Fruit fly (Drosophila melanogaster): Measurements from ENCODE around the gene snRNP-U1-C.

The snRNP-U1-C gene

DNA sequence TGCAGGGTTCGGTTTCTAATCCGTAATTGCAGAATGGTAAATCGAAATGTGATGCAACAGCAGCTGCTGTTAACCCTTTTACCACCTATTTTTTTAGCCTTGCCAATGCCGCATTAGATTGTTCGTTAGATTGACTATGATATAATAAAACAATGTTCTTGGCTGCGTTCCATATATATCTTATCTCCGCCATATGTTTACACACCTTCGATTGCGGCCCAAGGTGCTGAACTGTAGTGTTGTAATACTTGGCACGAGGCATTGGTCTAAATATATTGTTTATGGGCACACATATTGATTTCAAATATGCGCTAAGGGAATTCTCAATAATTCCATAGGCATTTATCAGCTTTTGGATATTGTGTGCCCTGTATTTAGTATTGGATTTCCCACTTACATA, 8.3 kb upstream of the snRNP-U1-C start (continued):
- TF ChIP-seq shn (GFP tag; optimal IDR thresholded peaks at IDR 0.05) (no peak), nau (GFP tag; optimal IDR thresholded peaks at IDR 0.05) (no peak), ash1 (GFP tag; optimal IDR thresholded peaks at IDR 0.05) (no peak), lov (optimal IDR thresholded peaks at IDR 0.05) (no peak), lov (GFP tag; IDR thresholded peaks at IDR 0.05) (no peak), Awh (GFP tag; IDR thresholded peaks at IDR 0.05) (no peak), Stat92E (GFP tag; optimal IDR thresholded peaks at IDR 0.05) (no peak), CG1233 (GFP tag; optimal IDR thresholded peaks at IDR 0.05) (no peak), CG11696 (GFP tag; IDR thresholded peaks at IDR 0.05) (no peak), Aef1 (GFP tag; IDR thresholded peaks at IDR 0.05) (no peak), CG13775 (GFP tag; optimal IDR thresholded peaks at IDR 0.05) (no peak), chm (GFP tag; IDR thresholded peaks at IDR 0.05) (no peak), CG13894 (tag; optimal IDR thresholded peaks at IDR 0.05) (no peak), CG6683 (GFP tag; optimal IDR thresholded peaks at IDR 0.05) (no peak), sd (tag; optimal IDR thresholded peaks at IDR 0.05) (peak; percentile 76), gcm2 (GFP tag; optimal IDR thresholded peaks at IDR 0.05) (no peak), Sox100B (GFP tag; optimal IDR thresholded peaks at IDR 0.05) (no peak), ERR (GFP tag; optimal IDR thresholded peaks at IDR 0.05) (no peak), Oli (tag; optimal IDR thresholded peaks at IDR 0.05) (no peak), Jarid2 (GFP tag; optimal IDR thresholded peaks at IDR 0.05) (no peak), tio (GFP tag; optimal IDR thresholded peaks at IDR 0.05) (no peak), CG9932 (GFP tag; IDR thresholded peaks at IDR 0.05) (no peak), da (GFP tag; optimal IDR thresholded peaks at IDR 0.05) (no peak), CG17186 (GFP tag; optimal IDR thresholded peaks at IDR 0.05) (no peak), CG15073 (GFP tag; optimal IDR thresholded peaks at IDR 0.05) (no peak), CG11085 (GFP tag; IDR thresholded peaks at IDR 0.05) (no peak), Hr78 (GFP tag; optimal IDR thresholded peaks at IDR 0.05) (no peak), CG33213 (GFP tag; optimal IDR thresholded peaks at IDR 0.05) (no peak), Lhr (GFP tag; optimal IDR thresholded peaks at IDR 0.05) (no peak), Kr (GFP tag; optimal IDR thresholded peaks at IDR 0.05) (no peak), luna (GFP tag; optimal IDR thresholded peaks at IDR 0.05) (no peak), CG3995 (GFP tag; optimal IDR thresholded peaks at IDR 0.05) (no peak), CG14050 (GFP tag; IDR thresholded peaks at IDR 0.05) (no peak), br (optimal IDR thresholded peaks at IDR 0.05) (no peak), BtbVII (GFP tag; optimal IDR thresholded peaks at IDR 0.05) (no peak), Med (GFP tag) (peak; percentile 19), sima (GFP tag; optimal IDR thresholded peaks at IDR 0.05) (no peak), Dek (tag; optimal IDR thresholded peaks at IDR 0.05) (no peak), sug (tag; optimal IDR thresholded peaks at IDR 0.05) (peak; percentile 66), sr (GFP tag; IDR thresholded peaks at IDR 0.05) (no peak), CG8281 (tag; optimal IDR thresholded peaks at IDR 0.05) (peak; percentile 21), grn (GFP tag; optimal IDR thresholded peaks at IDR 0.05) (peak; percentile 58), mirr (GFP tag; optimal IDR thresholded peaks at IDR 0.05) (peak; percentile 89), caup (GFP tag; optimal IDR thresholded peaks at IDR 0.05; ENCODE audit: severe bottlenecking) (peak; percentile 2), so (GFP tag; IDR thresholded peaks at IDR 0.05) (peak; percentile 51; the same call in 1 of the 3 replicates), emc (GFP tag; optimal IDR thresholded peaks at IDR 0.05) (no peak), Spps (tag; optimal IDR thresholded peaks at IDR 0.05) (no peak), CG4617 (GFP tag; optimal IDR thresholded peaks at IDR 0.05; ENCODE audit: borderline replicate concordance) (no peak), CG34422 (GFP tag; IDR thresholded peaks at IDR 0.05) (no peak), Adf1 (GFP tag; IDR thresholded peaks at IDR 0.05) (no peak), Pdp1 (GFP tag; optimal IDR thresholded peaks at IDR 0.05) (peak in 1 of 2 experiments; percentile 86), CG16779 (GFP tag; IDR thresholded peaks at IDR 0.05) (no peak)

Data from whole organism, embryonic.